Fruit fly (Drosophila melanogaster) whole organism, embryonic: ENCODE results near the gene Hrb27C.
A peak's percentile ranks its signal among the peaks of the same experiment; 100 is the strongest.

Source experiments
- Ada2b ChIP-seq: fragments of 200-800 bp; sonication (Bioruptor generic); IDR thresholded peaks from 2 replicates; pipeline ENCODE4 v1.3.6; 2022; ENCODE audit warnings: missing biosample characterization, missing genetic modification characterization
- Atf3 ChIP-seq: fragments of 200-800 bp; sonication (Bioruptor generic); optimal IDR thresholded peaks from 3 replicates; lab custom pipeline; 2016; ENCODE audit warnings: missing biosample characterization, missing genetic modification characterization
- CG10321 ChIP-seq: fragments of 200-800 bp; sonication (Bioruptor generic); IDR thresholded peaks from 2 replicates; pipeline ENCODE4 v1.3.6; 2022; ENCODE audit warnings: missing biosample characterization, missing genetic modification characterization
- CG12391 ChIP-seq: fragments of 200-800 bp; sonication (Bioruptor generic); optimal IDR thresholded peaks from 3 replicates; lab custom pipeline; 2018; ENCODE audit warnings: missing biosample characterization, mild to moderate bottlenecking, missing genetic modification characterization, moderate library complexity
- CG16779 ChIP-seq: fragments of 200-800 bp; sonication (Bioruptor generic); IDR thresholded peaks from 2 replicates; pipeline ENCODE4 v1.3.6; 2022; ENCODE audit warnings: missing biosample characterization, missing genetic modification characterization
- CG16813 ChIP-seq: fragments of 200-800 bp; sonication (Bioruptor generic); IDR thresholded peaks from 3 replicates; pipeline ENCODE4 v1.3.6; 2022; ENCODE audit warnings: missing biosample characterization, missing genetic modification characterization; ENCODE audit not compliant: partially characterized antibody
- CG17359 ChIP-seq: fragments of 200-800 bp; sonication (Bioruptor generic); optimal IDR thresholded peaks from 3 replicates; lab custom pipeline; 2018; ENCODE audit warnings: missing biosample characterization, mild to moderate bottlenecking, missing genetic modification characterization, moderate library complexity
- CG1792 ChIP-seq: fragments of 200-800 bp; sonication (Bioruptor generic); optimal IDR thresholded peaks from 2 replicates; lab custom pipeline; 2016; ENCODE audit warnings: missing biosample characterization, missing genetic modification characterization
- CG18599 ChIP-seq: fragments of 200-800 bp; sonication (Bioruptor generic); optimal IDR thresholded peaks from 3 replicates; lab custom pipeline; 2017; ENCODE audit warnings: missing biosample characterization, missing genetic modification characterization, mild to moderate bottlenecking, moderate library complexity, missing genetic modification reagents
- CG2116 ChIP-seq: fragments of 200-800 bp; sonication (Bioruptor generic); optimal IDR thresholded peaks from 3 replicates; lab custom pipeline; 2018; ENCODE audit warnings: missing biosample characterization, mild to moderate bottlenecking, missing genetic modification characterization
- CG32767 ChIP-seq: fragments of 200-800 bp; sonication (Bioruptor generic); IDR thresholded peaks from 2 replicates; pipeline ENCODE4 v1.3.6; 2022; ENCODE audit warnings: missing biosample characterization, missing genetic modification characterization
- CG4282 ChIP-seq: fragments of 200-800 bp; sonication (Bioruptor generic); optimal IDR thresholded peaks from 2 replicates; lab custom pipeline; 2016; ENCODE audit warnings: missing biosample characterization, missing genetic modification characterization
- CG43689 ChIP-seq: fragments of 200-800 bp; sonication (Bioruptor generic); IDR thresholded peaks from 2 replicates; pipeline ENCODE4 v1.3.6; 2022; ENCODE audit warnings: missing biosample characterization, missing genetic modification characterization
- CG4404 ChIP-seq: fragments of 200-800 bp; sonication (Bioruptor generic); IDR thresholded peaks from 2 replicates; pipeline ENCODE4 v1.3.6; 2022; ENCODE audit warnings: missing biosample characterization, missing genetic modification characterization
- CG4424 ChIP-seq: fragments of 200-800 bp; sonication (Bioruptor generic); optimal IDR thresholded peaks from 3 replicates; lab custom pipeline; 2016; ENCODE audit warnings: missing biosample characterization, missing genetic modification characterization
- CG4617 ChIP-seq: fragments of 200-800 bp; sonication (Bioruptor generic); optimal IDR thresholded peaks from 3 replicates; lab custom pipeline; 2016; ENCODE audit warnings: missing biosample characterization, missing genetic modification characterization, borderline replicate concordance
- CG4730 ChIP-seq: fragments of 200-800 bp; sonication (Bioruptor generic); IDR thresholded peaks from 2 replicates; pipeline ENCODE4 v1.3.6; 2022; ENCODE audit warnings: missing biosample characterization, missing genetic modification characterization
- CG5245 ChIP-seq: fragments of 200-800 bp; sonication (Bioruptor generic); optimal IDR thresholded peaks from 3 replicates; lab custom pipeline; 2016; ENCODE audit warnings: missing biosample characterization, missing genetic modification characterization
- CG7271 ChIP-seq: fragments of 200-800 bp; sonication (Bioruptor generic); optimal IDR thresholded peaks from 2 replicates; lab custom pipeline; 2018; ENCODE audit warnings: missing biosample characterization, mild to moderate bottlenecking, missing genetic modification characterization, moderate library complexity
- CG7928 ChIP-seq: fragments of 200-800 bp; sonication (Bioruptor generic); optimal IDR thresholded peaks from 2 replicates; lab custom pipeline; 2017; ENCODE audit warnings: missing biosample characterization, mild to moderate bottlenecking, missing genetic modification characterization
- CG7987 ChIP-seq: fragments of 200-800 bp; sonication (Bioruptor generic); optimal IDR thresholded peaks from 2 replicates; lab custom pipeline; 2018; ENCODE audit warnings: missing biosample characterization, mild to moderate bottlenecking, missing genetic modification characterization, moderate library complexity
- CG9727 ChIP-seq: fragments of 200-800 bp; sonication (Bioruptor generic); optimal IDR thresholded peaks from 3 replicates; lab custom pipeline; 2017; ENCODE audit warnings: missing biosample characterization, mild to moderate bottlenecking, missing genetic modification characterization
- CTCF ChIP-seq: fragments of 200-800 bp; sonication (Bioruptor generic); optimal IDR thresholded peaks from 2 replicates; lab custom pipeline; 2017; ENCODE audit warnings: missing biosample characterization, mild to moderate bottlenecking, missing genetic modification characterization, moderate library complexity
- ERR ChIP-seq: fragments of 200-800 bp; sonication (Bioruptor generic); optimal IDR thresholded peaks from 2 replicates; lab custom pipeline; 2016; ENCODE audit warnings: missing biosample characterization, missing genetic modification characterization
- Fer2 ChIP-seq: fragments of 200-800 bp; sonication (Bioruptor generic); optimal IDR thresholded peaks from 2 replicates; lab custom pipeline; 2018; ENCODE audit warnings: missing biosample characterization, mild to moderate bottlenecking, missing genetic modification characterization, moderate library complexity
- HLH4C ChIP-seq: fragments of 200-800 bp; sonication (Bioruptor generic); IDR thresholded peaks from 3 replicates; pipeline ENCODE4 v1.3.6; 2022; ENCODE audit warnings: missing biosample characterization, missing genetic modification characterization; ENCODE audit not compliant: partially characterized antibody
- HLHmδ ChIP-seq: fragments of 200-800 bp; sonication (Bioruptor generic); optimal IDR thresholded peaks from 2 replicates; lab custom pipeline; 2018; ENCODE audit warnings: missing biosample characterization, mild to moderate bottlenecking, missing genetic modification characterization, moderate library complexity
- Hmr ChIP-seq: fragments of 200-800 bp; sonication (Bioruptor generic); optimal IDR thresholded peaks from 3 replicates; lab custom pipeline; 2017; ENCODE audit warnings: mild to moderate bottlenecking, missing biosample characterization, missing genetic modification reagents, missing genetic modification characterization
- Max ChIP-seq: fragments of 200-800 bp; sonication (Bioruptor generic); optimal IDR thresholded peaks from 2 replicates; lab custom pipeline; 2016; ENCODE audit warnings: missing biosample characterization, mild to moderate bottlenecking, missing genetic modification characterization
- NFAT ChIP-seq: fragments of 200-800 bp; sonication (Bioruptor generic); IDR thresholded peaks from 2 replicates; pipeline ENCODE4 v1.3.6; 2022; ENCODE audit warnings: missing biosample characterization, missing genetic modification characterization
- Neu2 ChIP-seq: fragments of 200-800 bp; sonication (Bioruptor generic); optimal IDR thresholded peaks from 3 replicates; lab custom pipeline; 2016; ENCODE audit warnings: missing biosample characterization, missing genetic modification characterization, borderline replicate concordance
- Scr ChIP-seq: fragments of 200-800 bp; sonication (Bioruptor generic); IDR thresholded peaks from 2 replicates; pipeline ENCODE4 v1.3.6; 2022; ENCODE audit warnings: missing biosample characterization, missing genetic modification characterization; ENCODE audit not compliant: partially characterized antibody
- Sox102F ChIP-seq: fragments of 200-800 bp; sonication (Bioruptor generic); optimal IDR thresholded peaks from 2 replicates; lab custom pipeline; 2018; ENCODE audit warnings: missing biosample characterization, mild to moderate bottlenecking, missing genetic modification characterization, moderate library complexity
- Vsx1 ChIP-seq: fragments of 200-800 bp; sonication (Bioruptor generic); optimal IDR thresholded peaks from 2 replicates; lab custom pipeline; 2017; ENCODE audit warnings: missing biosample characterization, mild to moderate bottlenecking, missing genetic modification characterization, missing genetic modification reagents
- chif ChIP-seq, 2 experiments: fragments of 200-800 bp; sonication (Bioruptor generic); optimal IDR thresholded peaks; 3 replicates each; lab custom pipeline; 2016; ENCODE audit warnings: missing biosample characterization in 2 of 2, missing genetic modification characterization in 2 of 2
- dati ChIP-seq: fragments of 200-800 bp; sonication (Bioruptor generic); IDR thresholded peaks from 2 replicates; pipeline ENCODE4 v1.3.6; 2022; ENCODE audit warnings: missing biosample characterization, missing genetic modification characterization
- dmrt11E ChIP-seq: fragments of 200-800 bp; sonication (Bioruptor generic); optimal IDR thresholded peaks from 3 replicates; lab custom pipeline; 2018; ENCODE audit warnings: missing biosample characterization, mild to moderate bottlenecking, missing genetic modification characterization, moderate library complexity
- fru ChIP-seq: fragments of >200 bp; optimal IDR thresholded peaks from 2 replicates; lab custom pipeline; 2017
- gcm2 ChIP-seq: fragments of 200-800 bp; sonication (Bioruptor generic); optimal IDR thresholded peaks from 2 replicates; lab custom pipeline; 2016; ENCODE audit warnings: missing biosample characterization, missing genetic modification characterization
- gsb-n ChIP-seq: fragments of 200-800 bp; sonication (Bioruptor generic); optimal IDR thresholded peaks from 3 replicates; lab custom pipeline; 2018; ENCODE audit warnings: missing biosample characterization, mild to moderate bottlenecking, missing genetic modification characterization
- ham ChIP-seq: fragments of 200-800 bp; sonication (Bioruptor generic); IDR thresholded peaks from 2 replicates; pipeline ENCODE4 v1.3.6; 2022; ENCODE audit warnings: missing biosample characterization, missing genetic modification characterization
- jigr1 ChIP-seq: fragments of 200-800 bp; sonication (Bioruptor generic); IDR thresholded peaks from 3 replicates; pipeline ENCODE4 v1.3.6; 2022; ENCODE audit warnings: missing biosample characterization, missing genetic modification characterization
- jumu ChIP-seq: fragments of 200-800 bp; sonication (Bioruptor generic); optimal IDR thresholded peaks from 3 replicates; lab custom pipeline; 2016; ENCODE audit warnings: missing biosample characterization, missing genetic modification characterization
- ssp ChIP-seq: fragments of 200-800 bp; sonication (Bioruptor generic); IDR thresholded peaks from 2 replicates; pipeline ENCODE4 v1.3.6; 2022; ENCODE audit warnings: missing biosample characterization, missing genetic modification characterization
- tap ChIP-seq: fragments of 200-800 bp; optimal IDR thresholded peaks from 3 replicates; lab custom pipeline; 2019; ENCODE audit warnings: missing biosample characterization, mild to moderate bottlenecking, missing genetic modification characterization, moderate library complexity
- tna ChIP-seq: fragments of 200-800 bp; sonication (Bioruptor generic); IDR thresholded peaks from 2 replicates; pipeline ENCODE4 v1.3.6; 2022; ENCODE audit warnings: missing biosample characterization, missing genetic modification characterization; ENCODE audit not compliant: partially characterized antibody
- trh ChIP-seq: fragments of 200-800 bp; sonication (Bioruptor generic); optimal IDR thresholded peaks from 2 replicates; lab custom pipeline; 2016; ENCODE audit warnings: missing biosample characterization, missing genetic modification characterization
- twi ChIP-seq: fragments of 200-800 bp; optimal IDR thresholded peaks from 2 replicates; lab custom pipeline; 2019; ENCODE audit warnings: missing biosample characterization, mild to moderate bottlenecking, missing genetic modification characterization, moderate library complexity
- wdn ChIP-seq: fragments of 200-800 bp; sonication (Bioruptor generic); IDR thresholded peaks from 2 replicates; pipeline ENCODE4 v1.3.6; 2022; ENCODE audit warnings: missing biosample characterization, missing genetic modification characterization
- zen2 ChIP-seq: fragments of 200-800 bp; sonication (Bioruptor generic); IDR thresholded peaks from 3 replicates; pipeline ENCODE4 v1.3.6; 2022; ENCODE audit warnings: missing biosample characterization, missing genetic modification characterization; ENCODE audit not compliant: partially characterized antibody
- zfh2 ChIP-seq: fragments of 200-800 bp; sonication (Bioruptor generic); optimal IDR thresholded peaks from 2 replicates; lab custom pipeline; 2016; ENCODE audit warnings: missing biosample characterization, missing genetic modification characterization

Gene Hrb27C

dm6 chr2L:6968013-6968517 is 47.6 kb downstream of the Hrb27C start (continued):
- TF ChIP-seq CG7928 (GFP tag; lab: Kevin White, UChicago) = peak; percentile 86
- peak; percentile 5 for TF ChIP-seq CG16813 (GFP tag; lab: Robert Waterston, UW)
- TF ChIP-seq CG12391 (tag; lab: Kevin White, UChicago) = peak; percentile 50
- TF ChIP-seq trh (GFP tag; lab: Kevin White, UChicago) = no peak
- TF ChIP-seq CG32767 (GFP tag; lab: Robert Waterston, UW) = 0 out of 2 replicates have a peak, but pooled peaks have one; percentile 33
- TF ChIP-seq CTCF = peak; percentile 89
- TF ChIP-seq CG4617 (GFP tag; lab: Kevin White, UChicago) = peak; percentile 30
- peak; percentile 26 for TF ChIP-seq CG5245 (GFP tag; lab: Kevin White, UChicago)
- no peak for TF ChIP-seq gcm2 (GFP tag; lab: Kevin White, UChicago)
- TF ChIP-seq jumu = peak; percentile 36
- peak; percentile 15 for TF ChIP-seq gsb-n (tag; lab: Kevin White, UChicago)
- peak; percentile 54 for TF ChIP-seq ERR (GFP tag; lab: Kevin White, UChicago)
- peak; percentile 23 for TF ChIP-seq Atf3
- TF ChIP-seq chif (GFP tag; optimal IDR thresholded peaks at IDR 0.05; lab: Kevin White, UChicago) = peak in 1 of 2 experiments; percentile 56
- TF ChIP-seq Ada2b (GFP tag; lab: Robert Waterston, UW) = no peak
- no peak for TF ChIP-seq HLHmδ (GFP tag; lab: Kevin White, UChicago)
- TF ChIP-seq Scr (GFP tag; lab: Robert Waterston, UW) = peak; percentile 86
- TF ChIP-seq tap (tag; lab: Kevin White, UChicago) = peak; percentile 45
- no peak for TF ChIP-seq Neu2 (GFP tag; lab: Kevin White, UChicago)
- no peak for TF ChIP-seq CG43689 (GFP tag; lab: Robert Waterston, UW)
- peak; percentile 92 for TF ChIP-seq CG2116
- no peak for TF ChIP-seq CG18599 (GFP tag; lab: Kevin White, UChicago)
- peak; percentile 54 for TF ChIP-seq NFAT
- TF ChIP-seq Sox102F (GFP tag; lab: Kevin White, UChicago) = no peak
- TF ChIP-seq Fer2 (tag; lab: Kevin White, UChicago) = no peak
- no peak for TF ChIP-seq twi (tag; lab: Kevin White, UChicago)
- no peak for TF ChIP-seq ham (GFP tag; lab: Robert Waterston, UW)
- TF ChIP-seq CG4282 (GFP tag; lab: Kevin White, UChicago) = peak; percentile 2
- peak; percentile 56; the same call in 1 of the 2 replicates for TF ChIP-seq tna
- no peak for TF ChIP-seq CG7987 (GFP tag; lab: Kevin White, UChicago)
- no peak for TF ChIP-seq fru (lab: Kevin White, UChicago)
- TF ChIP-seq zen2 (GFP tag; lab: Robert Waterston, UW) = peak; percentile 88
- peak; percentile 41 for TF ChIP-seq CG4424
- no peak for TF ChIP-seq jigr1 (GFP tag; lab: Robert Waterston, UW)
- TF ChIP-seq Max = no peak
- 0 out of 2 replicates have a peak, but pooled peaks have one; percentile 44 for TF ChIP-seq wdn (GFP tag; lab: Robert Waterston, UW)
- TF ChIP-seq HLH4C (GFP tag; lab: Robert Waterston, UW) = peak; percentile 6
- TF ChIP-seq Vsx1 (GFP tag; lab: Kevin White, UChicago) = no peak
- peak; percentile 52 for TF ChIP-seq Hmr (GFP tag; lab: Kevin White, UChicago)
- no peak for TF ChIP-seq CG4404 (GFP tag; lab: Robert Waterston, UW)
- peak; percentile 46 for TF ChIP-seq CG9727 (GFP tag; lab: Kevin White, UChicago)
- TF ChIP-seq dmrt11E (tag; lab: Kevin White, UChicago) = peak; percentile 30
- TF ChIP-seq CG16779 (GFP tag; lab: Robert Waterston, UW) = no peak
- no peak for TF ChIP-seq CG4730 (GFP tag; lab: Robert Waterston, UW)
- TF ChIP-seq CG1792 (GFP tag; lab: Kevin White, UChicago) = peak; percentile 35
- TF ChIP-seq CG17359 (tag; lab: Kevin White, UChicago) = peak; percentile 26
- no peak for TF ChIP-seq dati
- TF ChIP-seq zfh2 (GFP tag; lab: Kevin White, UChicago) = peak; percentile 45
- 0 out of 2 replicates have a peak, but pooled peaks have one; percentile 20 for TF ChIP-seq ssp (GFP tag; lab: Robert Waterston, UW)
- TF ChIP-seq CG10321 (GFP tag; lab: Robert Waterston, UW) = no peak
- no peak for TF ChIP-seq CG7271 (tag; lab: Kevin White, UChicago)
